Worm (Caenorhabditis elegans) whole organism, young adult: ENCODE results near the gene nhr-246.

Experiments used
- F39B2.1 ChIP-seq: fragments of 200-800 bp; sonication (Bioruptor generic); IDR thresholded peaks from 2 replicates; pipeline ENCODE4 v1.3.6; 2022; ENCODE audit warnings: missing genetic modification reagents, missing genetic modification characterization, missing compliant biosample characterization
- ccch-3 ChIP-seq: fragments of 200-800 bp; sonication (Bioruptor generic); optimal IDR thresholded peaks from 2 replicates; lab custom pipeline; 2018; ENCODE audit warnings: mild to moderate bottlenecking, missing genetic modification characterization, missing compliant biosample characterization
- dpl-1 ChIP-seq: fragments of 150-350 bp; optimal IDR thresholded peaks from 2 replicates; lab custom pipeline; 2014; ENCODE audit warnings: missing biosample characterization, missing genetic modification reagents, missing genetic modification characterization
- egrh-3 ChIP-seq: fragments of 200-800 bp; sonication (Bioruptor generic); IDR thresholded peaks from 2 replicates; pipeline ENCODE4 v1.3.6; 2022; ENCODE audit warnings: missing genetic modification reagents, missing genetic modification characterization, missing compliant biosample characterization
- ekl-4 ChIP-seq: fragments of 200-800 bp; sonication (Bioruptor generic); IDR thresholded peaks from 2 replicates; pipeline ENCODE4 v1.3.6; 2022; ENCODE audit warnings: missing genetic modification reagents, missing genetic modification characterization, missing compliant biosample characterization
- lin-35 ChIP-seq, 3 experiments: fragments of 150-350 bp in 2 of 3; sonication (generic microtip) in 1 of 3; optimal IDR thresholded peaks; 2 replicates each; lab custom pipeline; 2014 to 2018; ENCODE audit warnings: missing biosample characterization in 3 of 3, missing genetic modification characterization in 3 of 3, missing genetic modification reagents in 3 of 3
- nfya-1 ChIP-seq: sonication (generic microtip); optimal IDR thresholded peaks from 2 replicates; lab custom pipeline; 2017; ENCODE audit warnings: antibody characterized with exemption, missing compliant biosample characterization, missing genetic modification characterization, borderline replicate concordance; ENCODE audit not compliant: insufficient read depth
- snpc-4 ChIP-seq, 5 experiments: fragments of 150-350 bp in 1 of 5; sonication (generic microtip) in 4 of 5; optimal IDR thresholded peaks; 2 replicates each; lab custom pipeline; 2014 to 2018; ENCODE audit warnings: missing genetic modification characterization in 5 of 5, missing biosample characterization in 3 of 5, antibody characterized with exemption in 2 of 5, mild to moderate bottlenecking in 2 of 5, missing compliant biosample characterization in 2 of 5, missing genotype in 2 of 5, moderate library complexity in 2 of 5, missing genetic modification reagents in 1 of 5
- tbx-9 ChIP-seq: sonication (generic microtip); optimal IDR thresholded peaks from 2 replicates; lab custom pipeline; 2016; ENCODE audit warnings: borderline replicate concordance, missing genetic modification characterization, inconsistent platforms, missing compliant biosample characterization
- ztf-25 ChIP-seq: fragments of 200-800 bp; sonication (Bioruptor generic); IDR thresholded peaks from 2 replicates; pipeline ENCODE4 v1.3.6; 2022; ENCODE audit warnings: missing genetic modification reagents, missing genetic modification characterization, missing compliant biosample characterization
- ztf-26 ChIP-seq: sonication (generic microtip); optimal IDR thresholded peaks from 2 replicates; lab custom pipeline; 2017; ENCODE audit warnings: missing genetic modification characterization, missing compliant biosample characterization
- ztf-28 ChIP-seq: fragments of 200-800 bp; sonication (Bioruptor generic); IDR thresholded peaks from 2 replicates; pipeline ENCODE4 v1.3.6; 2022; ENCODE audit warnings: missing genetic modification reagents, missing genetic modification characterization, missing compliant biosample characterization

DNA sequence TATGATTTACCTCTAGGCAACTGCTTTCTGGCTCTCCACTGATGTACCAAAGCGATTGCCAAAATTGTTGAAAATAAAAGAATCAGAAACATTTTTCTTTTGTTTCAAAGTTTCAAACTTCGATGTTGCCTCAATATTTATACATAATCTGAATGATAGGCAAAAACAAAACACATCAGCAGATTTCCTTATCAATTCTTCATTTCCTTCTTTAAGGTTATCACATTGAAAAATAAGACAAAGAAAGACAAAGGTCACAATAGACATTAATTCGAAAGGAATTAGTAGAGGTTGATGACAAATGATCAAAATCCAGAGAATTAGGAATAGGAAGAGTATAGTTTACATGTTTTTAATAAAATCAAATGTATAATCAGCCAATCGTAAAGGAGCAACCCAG is 25.3 kb upstream of the nhr-246 start, which contains the start of gene cyp-34A2:
- no peak for TF ChIP-seq snpc-4 (GFP tag; optimal IDR thresholded peaks at IDR 0.05; lab: Kevin White, UChicago)
- TF ChIP-seq snpc-4 (tag; optimal IDR thresholded peaks at IDR 0.05; lab: Kevin White, UChicago) = no peak
- TF ChIP-seq nfya-1 (tag; lab: Kevin White, UChicago) = no peak
- TF ChIP-seq ztf-28 (GFP tag; lab: Robert Waterston, UW) = no peak
- no peak for TF ChIP-seq tbx-9 (tag; lab: Kevin White, UChicago)
- no peak for TF ChIP-seq ekl-4 (GFP tag; lab: Robert Waterston, UW)
- TF ChIP-seq F39B2.1 (GFP tag; lab: Robert Waterston, UW) = no peak
- TF ChIP-seq ccch-3 (GFP tag; lab: Kevin White, UChicago) = no peak
- no peak for TF ChIP-seq ztf-25 (GFP tag; lab: Robert Waterston, UW)
- no peak for TF ChIP-seq dpl-1
- no peak for TF ChIP-seq egrh-3 (GFP tag; lab: Robert Waterston, UW)
- no peak for TF ChIP-seq lin-35 (GFP tag; optimal IDR thresholded peaks at IDR 0.05; lab: Kevin White, UChicago)
- TF ChIP-seq ztf-26 (tag; lab: Kevin White, UChicago) = no peak
